Worm (Caenorhabditis elegans): ENCODE data around the gene Y66D12A.30.

Y66D12A.30 gene

ce11 chrIII:11624838-11625292 lies 15.2 kb downstream of the Y66D12A.30 start, which contains the start of gene gly-8:
gly-8 (plus strand) TSS chrIII:11625242.
- no peak for TF ChIP-seq ceh-48 (tag; optimal IDR thresholded peaks at IDR 0.05)
- TF ChIP-seq sdc-2 (tag; optimal IDR thresholded peaks at IDR 0.05) = no peak
- no peak for TF ChIP-seq F13H6.1 (tag; optimal IDR thresholded peaks at IDR 0.05)
- no peak for TF ChIP-seq hlh-15 (tag; optimal IDR thresholded peaks at IDR 0.05)
- no peak for TF ChIP-seq pag-3 (tag; optimal IDR thresholded peaks at IDR 0.05; ENCODE audit: borderline replicate concordance)
- TF ChIP-seq ceh-19 (GFP tag; optimal IDR thresholded peaks at IDR 0.05) = no peak
- TF ChIP-seq ceh-31 (tag; optimal IDR thresholded peaks at IDR 0.05) = no peak
- TF ChIP-seq ceh-34 (tag; optimal IDR thresholded peaks at IDR 0.05) = no peak
- no peak for TF ChIP-seq odd-2 (tag; optimal IDR thresholded peaks at IDR 0.05)
- no peak for TF ChIP-seq hlh-30 (tag; optimal IDR thresholded peaks at IDR 0.05; ENCODE audit: insufficient read depth)
- TF ChIP-seq pqm-1 (tag; optimal IDR thresholded peaks at IDR 0.05) = no peak
- no peak for TF ChIP-seq ets-4 (tag; optimal IDR thresholded peaks at IDR 0.05)
- TF ChIP-seq ceh-30 (tag; optimal IDR thresholded peaks at IDR 0.05) = no peak
- no peak for TF ChIP-seq mec-3 (tag; optimal IDR thresholded peaks at IDR 0.05; ENCODE audit: borderline replicate concordance)
- no peak for TF ChIP-seq unc-55 (GFP tag; optimal IDR thresholded peaks at IDR 0.05)
- TF ChIP-seq ceh-2 (tag; optimal IDR thresholded peaks at IDR 0.05) = no peak
- TF ChIP-seq syd-9 (tag; optimal IDR thresholded peaks at IDR 0.05) = no peak
- no peak for TF ChIP-seq dve-1 (tag; optimal IDR thresholded peaks at IDR 0.05)
- no peak for TF ChIP-seq Y22D7AL.16 (tag; optimal IDR thresholded peaks at IDR 0.05)

ce11 chrIII:11627631-11628030 lies 18.0 kb downstream of the Y66D12A.30 start:
- TF ChIP-seq elt-4 (tag; optimal IDR thresholded peaks at IDR 0.05) = no peak
- no peak for TF ChIP-seq odd-2 (tag; optimal IDR thresholded peaks at IDR 0.05)
- TF ChIP-seq mec-3 (tag; optimal IDR thresholded peaks at IDR 0.05; ENCODE audit: borderline replicate concordance) = peak; percentile 30
- TF ChIP-seq ceh-45 (GFP tag; IDR thresholded peaks at IDR 0.05) = no peak

- TF ChIP-seq ceh-34 (tag; optimal IDR thresholded peaks at IDR 0.05) = no peak
- no peak for TF ChIP-seq hlh-15 (tag; optimal IDR thresholded peaks at IDR 0.05)
- no peak for TF ChIP-seq elt-2 (tag; optimal IDR thresholded peaks at IDR 0.05)
- no peak for TF ChIP-seq ceh-22 (tag; optimal IDR thresholded peaks at IDR 0.05)
- TF ChIP-seq ceh-19 (GFP tag; optimal IDR thresholded peaks at IDR 0.05) = no peak
- no peak for TF ChIP-seq fkh-6 (tag; optimal IDR thresholded peaks at IDR 0.05)
- TF ChIP-seq ceh-24 (tag; optimal IDR thresholded peaks at IDR 0.05) = no peak
- TF ChIP-seq C38D4.7 (GFP tag; optimal IDR thresholded peaks at IDR 0.05) = no peak
- no peak for TF ChIP-seq ets-4 (tag; optimal IDR thresholded peaks at IDR 0.05)
- TF ChIP-seq ztf-16 (tag; optimal IDR thresholded peaks at IDR 0.05) = no peak
- TF ChIP-seq pag-3 (tag; optimal IDR thresholded peaks at IDR 0.05; ENCODE audit: borderline replicate concordance) = no peak
- TF ChIP-seq eyg-1 (tag; optimal IDR thresholded peaks at IDR 0.05) = no peak
- TF ChIP-seq madf-2 (tag; optimal IDR thresholded peaks at IDR 0.05) = no peak
- no peak for TF ChIP-seq hlh-30 (tag; optimal IDR thresholded peaks at IDR 0.05; ENCODE audit: insufficient read depth)
- no peak for TF ChIP-seq pha-2 (tag; optimal IDR thresholded peaks at IDR 0.05)
- TF ChIP-seq tbx-7 (tag; optimal IDR thresholded peaks at IDR 0.05) = no peak
- no peak for TF ChIP-seq elt-4 (tag; optimal IDR thresholded peaks at IDR 0.05)
- TF ChIP-seq C08G9.2 (tag; optimal IDR thresholded peaks at IDR 0.05) = no peak
- TF ChIP-seq hlh-8 (tag; optimal IDR thresholded peaks at IDR 0.05) = no peak
- no peak for TF ChIP-seq sdc-2 (tag; optimal IDR thresholded peaks at IDR 0.05)
These were observed 19.7 kb downstream of the Y66D12A.30 start, which contains the start of gene Y66A7A.7 for ce11 chrIII:11629354-11629753. Y66A7A.7 (minus strand) TSS chrIII:11629454.

ce11 chrIII:11631111-11631510 lies 21.4 kb downstream of the Y66D12A.30 start:
- TF ChIP-seq tbx-2 (tag; optimal IDR thresholded peaks at IDR 0.05) = no peak
- no peak for TF ChIP-seq K09A11.1 (tag; optimal IDR thresholded peaks at IDR 0.05; ENCODE audit: insufficient read depth)
- TF ChIP-seq fkh-6 (tag; optimal IDR thresholded peaks at IDR 0.05) = no peak
- no peak for TF ChIP-seq ztf-16 (tag; optimal IDR thresholded peaks at IDR 0.05)
- no peak for TF ChIP-seq hlh-13 (GFP tag; optimal IDR thresholded peaks at IDR 0.05)
- no peak for TF ChIP-seq fax-1 (tag; optimal IDR thresholded peaks at IDR 0.05)
- TF ChIP-seq nfya-1 (tag; optimal IDR thresholded peaks at IDR 0.05) = no peak
- TF ChIP-seq pag-3 (tag; optimal IDR thresholded peaks at IDR 0.05; ENCODE audit: borderline replicate concordance) = no peak
- TF ChIP-seq elt-2 (tag; optimal IDR thresholded peaks at IDR 0.05) = no peak
- no peak for TF ChIP-seq ceh-18 (tag; optimal IDR thresholded peaks at IDR 0.05)
- no peak for TF ChIP-seq ahr-1 (tag; optimal IDR thresholded peaks at IDR 0.05)
- no peak for TF ChIP-seq ceh-6 (GFP tag; optimal IDR thresholded peaks at IDR 0.05)
- TF ChIP-seq unc-55 (GFP tag; optimal IDR thresholded peaks at IDR 0.05) = no peak
- no peak for TF ChIP-seq fkh-10 (GFP tag; optimal IDR thresholded peaks at IDR 0.05)

Measured in whole organism, late embryonic.